Worm (Caenorhabditis elegans): ENCODE data around the gene rbm-42.

Gene rbm-42

ce11 chrIII:5153137-5153536, at the start of gene rbm-42, which contains the start of gene grwd-1:
rbm-42 (minus strand) TSS chrIII:5153229.
grwd-1 (plus strand) TSS chrIII:5153464.
- TF ChIP-seq unc-42 (tag; optimal IDR thresholded peaks at IDR 0.05) (no peak), elt-2 (tag; optimal IDR thresholded peaks at IDR 0.05) (peak; percentile 13), ceh-31 (tag; optimal IDR thresholded peaks at IDR 0.05) (peak; percentile 11), hlh-30 (tag; optimal IDR thresholded peaks at IDR 0.05; ENCODE audit: insufficient read depth) (no peak)

DNA sequence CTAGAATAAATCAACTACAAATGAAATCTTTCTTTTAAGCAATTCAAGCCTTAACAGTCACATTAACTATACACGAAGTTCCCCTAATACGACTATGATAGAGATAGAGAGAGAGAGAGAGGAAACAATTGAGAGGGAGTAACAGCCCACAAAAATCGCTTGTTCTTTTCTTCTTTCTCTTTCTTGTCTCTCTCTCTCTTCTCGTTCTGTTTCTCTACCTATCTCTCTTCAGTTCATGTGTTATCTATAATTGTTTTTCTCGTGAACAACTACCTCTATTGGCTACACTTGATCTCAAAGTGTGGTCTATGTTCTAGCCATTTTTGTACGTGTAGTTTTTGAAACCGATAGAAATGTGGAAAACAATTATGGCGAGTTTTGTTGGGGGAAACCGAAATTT, 49.6 kb upstream of the rbm-42 start:
- TF ChIP-seq ceh-18 (tag; optimal IDR thresholded peaks at IDR 0.05) (peak; percentile 20), ahr-1 (tag; optimal IDR thresholded peaks at IDR 0.05) (no peak), ets-4 (tag; optimal IDR thresholded peaks at IDR 0.05) (peak; percentile 34), nfya-1 (tag; optimal IDR thresholded peaks at IDR 0.05) (peak; percentile 66), odd-2 (tag; optimal IDR thresholded peaks at IDR 0.05) (no peak), elt-2 (tag; optimal IDR thresholded peaks at IDR 0.05) (peak; percentile 5)

DNA sequence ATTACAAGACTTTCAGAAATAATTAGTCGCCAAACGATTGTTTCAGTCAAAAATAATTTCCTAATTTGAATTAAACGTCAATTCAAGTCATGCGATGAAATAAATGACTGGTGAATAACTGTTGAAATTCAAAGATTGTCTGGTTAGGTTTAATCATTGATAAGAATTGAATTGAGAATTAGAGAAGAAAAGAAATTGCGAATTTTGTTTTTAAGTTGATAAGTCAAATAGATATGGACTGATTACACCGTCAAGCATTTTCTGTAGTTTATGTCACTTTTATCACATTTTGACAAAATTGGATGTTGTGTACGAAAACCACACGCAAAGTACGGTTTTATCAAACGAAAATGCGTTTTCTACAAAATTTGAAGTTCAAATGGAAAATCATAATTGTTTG, 48.2 kb upstream of the rbm-42 start:
- TF ChIP-seq eyg-1 (tag; optimal IDR thresholded peaks at IDR 0.05): no peak
- peak; percentile 47 for TF ChIP-seq elt-2 (tag; optimal IDR thresholded peaks at IDR 0.05)

DNA sequence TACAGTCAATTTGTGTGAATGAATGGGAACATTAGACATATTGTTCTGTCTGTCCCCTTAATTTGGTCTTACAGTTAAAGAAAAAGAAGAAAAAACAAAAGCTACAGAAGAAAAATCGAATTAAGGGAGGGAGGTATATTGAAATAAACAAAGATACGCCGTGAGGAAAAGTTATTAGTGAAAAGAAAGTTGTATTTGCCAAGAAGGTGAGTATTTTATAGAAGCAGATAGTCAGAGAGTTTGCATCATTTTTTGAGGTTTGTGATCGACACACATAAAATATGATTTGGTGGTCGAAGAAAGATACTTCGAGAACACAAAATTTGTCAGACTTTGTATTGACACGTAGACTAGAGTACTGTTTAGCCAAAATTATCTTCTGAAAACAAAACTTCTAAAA, 47.3 kb upstream of the rbm-42 start:
- TF ChIP-seq T23F11.4 (GFP tag; optimal IDR thresholded peaks at IDR 0.05) (no peak), nhr-11 (tag; optimal IDR thresholded peaks at IDR 0.05) (no peak), ceh-2 (tag; optimal IDR thresholded peaks at IDR 0.05) (no peak), pax-1 (tag; optimal IDR thresholded peaks at IDR 0.05) (no peak), unc-55 (GFP tag; optimal IDR thresholded peaks at IDR 0.05) (no peak), ceh-45 (GFP tag; IDR thresholded peaks at IDR 0.05) (no peak), ceh-18 (tag; optimal IDR thresholded peaks at IDR 0.05) (no peak), elt-2 (tag; optimal IDR thresholded peaks at IDR 0.05) (no peak), hlh-13 (GFP tag; optimal IDR thresholded peaks at IDR 0.05) (no peak), ceh-22 (tag; optimal IDR thresholded peaks at IDR 0.05) (no peak), C38D4.7 (GFP tag; optimal IDR thresholded peaks at IDR 0.05) (no peak), ceh-6 (GFP tag; optimal IDR thresholded peaks at IDR 0.05) (no peak), lim-6 (tag; optimal IDR thresholded peaks at IDR 0.05) (no peak)

DNA sequence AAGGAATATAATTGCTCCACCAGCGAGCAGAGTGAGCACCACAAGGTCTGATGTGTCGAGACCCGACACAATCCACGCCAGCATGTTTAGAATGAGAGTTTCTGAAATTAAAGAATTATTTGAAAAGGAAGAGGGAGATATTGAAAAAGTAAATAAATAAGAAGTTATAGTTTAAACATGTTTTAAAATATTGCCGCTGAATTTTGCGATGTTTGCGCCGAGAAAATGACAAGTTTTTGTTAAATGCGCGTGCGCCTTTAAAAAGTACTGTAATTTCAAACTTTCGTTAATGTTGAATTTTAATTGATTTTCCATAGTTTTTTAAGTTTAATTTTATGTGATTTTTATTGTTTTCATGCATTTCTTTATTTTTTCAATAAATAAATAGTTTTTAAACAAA, 46.5 kb upstream of the rbm-42 start, which contains the start of gene emb-8:
TSS of gene emb-8 (minus strand) at position 101 of the 400 bp plus-strand sequence.
- no peak for TF ChIP-seq gmeb-2 (tag; optimal IDR thresholded peaks at IDR 0.05)
- TF ChIP-seq fkh-10 (GFP tag; optimal IDR thresholded peaks at IDR 0.05): no peak
- no peak for TF ChIP-seq che-1 (tag; optimal IDR thresholded peaks at IDR 0.05)
- TF ChIP-seq sox-2 (GFP tag; IDR thresholded peaks at IDR 0.05): no peak
- TF ChIP-seq hlh-6 (tag; optimal IDR thresholded peaks at IDR 0.05): no peak
- TF ChIP-seq nhr-232 (tag; optimal IDR thresholded peaks at IDR 0.05): no peak
- TF ChIP-seq ttx-3 (tag; optimal IDR thresholded peaks at IDR 0.05): no peak
- no peak for TF ChIP-seq zip-5 (tag; optimal IDR thresholded peaks at IDR 0.05)
- TF ChIP-seq ceh-14 (tag; optimal IDR thresholded peaks at IDR 0.05): no peak
- no peak for TF ChIP-seq pha-2 (tag; optimal IDR thresholded peaks at IDR 0.05)
- no peak for TF ChIP-seq unc-3 (GFP tag; conservative IDR thresholded peaks at IDR 0.05)
- no peak for TF ChIP-seq unc-3 (tag; optimal IDR thresholded peaks at IDR 0.05)
